Fruit fly (Drosophila melanogaster) whole organism, embryonic: Measurements from ENCODE around the gene PIG-T.

ENCODE experiments used
- Ada2b ChIP-seq: fragments of 200-800 bp; sonication (Bioruptor generic); IDR thresholded peaks from 2 replicates; pipeline ENCODE4 v1.3.6; 2022; ENCODE audit warnings: missing biosample characterization, missing genetic modification characterization
- Aef1 ChIP-seq: fragments of 200-800 bp; sonication (Bioruptor generic); IDR thresholded peaks from 3 replicates; pipeline ENCODE4 v1.3.6; 2022; ENCODE audit warnings: missing biosample characterization, missing genetic modification characterization
- BEAF-32 ChIP-seq: fragments of 200-800 bp; sonication (Bioruptor generic); optimal IDR thresholded peaks from 3 replicates; lab custom pipeline; 2017; ENCODE audit warnings: missing biosample characterization, missing genetic modification characterization, mild to moderate bottlenecking, moderate library complexity, missing genetic modification reagents
- CG10274 ChIP-seq: fragments of 200-800 bp; sonication (Bioruptor generic); optimal IDR thresholded peaks from 3 replicates; lab custom pipeline; 2017; ENCODE audit warnings: missing biosample characterization, mild to moderate bottlenecking, missing genetic modification characterization
- CG12219 ChIP-seq: fragments of 200-800 bp; sonication (Bioruptor generic); optimal IDR thresholded peaks from 3 replicates; lab custom pipeline; 2018; ENCODE audit warnings: missing biosample characterization, mild to moderate bottlenecking, missing genetic modification characterization
- CG14050 ChIP-seq: fragments of 200-800 bp; sonication (Bioruptor generic); IDR thresholded peaks from 3 replicates; pipeline ENCODE4 v1.3.6; 2022; ENCODE audit warnings: missing biosample characterization, missing genetic modification characterization
- CG15011 ChIP-seq: fragments of 200-800 bp; sonication (Bioruptor generic); optimal IDR thresholded peaks from 3 replicates; lab custom pipeline; 2018; ENCODE audit warnings: missing biosample characterization, mild to moderate bottlenecking, missing genetic modification characterization
- CG16815 ChIP-seq: fragments of 200-800 bp; sonication (Bioruptor generic); optimal IDR thresholded peaks from 3 replicates; lab custom pipeline; 2017; ENCODE audit warnings: missing biosample characterization, mild to moderate bottlenecking, missing genetic modification characterization
- CG18619 ChIP-seq: fragments of 200-800 bp; sonication (Bioruptor generic); optimal IDR thresholded peaks from 3 replicates; lab custom pipeline; 2017; ENCODE audit warnings: missing biosample characterization, mild to moderate bottlenecking, missing genetic modification characterization
- CG30020 ChIP-seq: fragments of 200-800 bp; optimal IDR thresholded peaks from 2 replicates; lab custom pipeline; 2019; ENCODE audit warnings: missing biosample characterization, mild to moderate bottlenecking, missing genetic modification characterization, moderate library complexity
- CG32532 ChIP-seq: fragments of 200-800 bp; sonication (Bioruptor generic); IDR thresholded peaks from 2 replicates; pipeline ENCODE4 v1.3.6; 2022; ENCODE audit warnings: missing biosample characterization, missing genetic modification characterization
- CG3281 ChIP-seq: fragments of 200-800 bp; sonication (Bioruptor generic); optimal IDR thresholded peaks from 3 replicates; lab custom pipeline; 2017; ENCODE audit warnings: missing biosample characterization, mild to moderate bottlenecking, missing genetic modification characterization
- CG33213 ChIP-seq: fragments of 200-800 bp; sonication (Bioruptor generic); optimal IDR thresholded peaks from 3 replicates; lab custom pipeline; 2016; ENCODE audit warnings: missing biosample characterization, missing genetic modification characterization
- CG33557 ChIP-seq: fragments of 200-800 bp; sonication (Bioruptor generic); optimal IDR thresholded peaks from 2 replicates; lab custom pipeline; 2019; ENCODE audit warnings: missing biosample characterization, mild to moderate bottlenecking, missing genetic modification characterization, moderate library complexity
- CG4328 ChIP-seq: fragments of 200-800 bp; sonication (Bioruptor generic); optimal IDR thresholded peaks from 3 replicates; lab custom pipeline; 2017; ENCODE audit warnings: missing biosample characterization, missing genetic modification reagents, missing genetic modification characterization
- CG4424 ChIP-seq: fragments of 200-800 bp; sonication (Bioruptor generic); optimal IDR thresholded peaks from 3 replicates; lab custom pipeline; 2016; ENCODE audit warnings: missing biosample characterization, missing genetic modification characterization
- CG4707 ChIP-seq: fragments of 200-800 bp; sonication (Bioruptor generic); optimal IDR thresholded peaks from 2 replicates; lab custom pipeline; 2018; ENCODE audit warnings: missing biosample characterization, mild to moderate bottlenecking, missing genetic modification characterization, moderate library complexity
- CG5180 ChIP-seq: fragments of 200-800 bp; sonication (Bioruptor generic); optimal IDR thresholded peaks from 3 replicates; lab custom pipeline; 2017; ENCODE audit warnings: missing biosample characterization, missing genetic modification characterization, mild to moderate bottlenecking, moderate library complexity, missing genetic modification reagents
- CG6683 ChIP-seq: fragments of 200-800 bp; sonication (Bioruptor generic); optimal IDR thresholded peaks from 2 replicates; lab custom pipeline; 2017; ENCODE audit warnings: missing biosample characterization, mild to moderate bottlenecking, missing genetic modification characterization, missing genetic modification reagents
- CG7372 ChIP-seq: fragments of 200-800 bp; sonication (Bioruptor generic); IDR thresholded peaks from 2 replicates; pipeline ENCODE4 v1.3.6; 2022; ENCODE audit warnings: missing biosample characterization, missing genetic modification characterization
- CG7556 ChIP-seq: fragments of 200-800 bp; sonication (Bioruptor generic); optimal IDR thresholded peaks from 2 replicates; lab custom pipeline; 2017; ENCODE audit warnings: missing biosample characterization, mild to moderate bottlenecking, missing genetic modification characterization
- CHES-1-like ChIP-seq: fragments of 200-800 bp; sonication (Bioruptor generic); optimal IDR thresholded peaks from 2 replicates; lab custom pipeline; 2016; ENCODE audit warnings: missing biosample characterization, missing genetic modification characterization
- Camta ChIP-seq: fragments of 200-800 bp; sonication (Bioruptor generic); optimal IDR thresholded peaks from 2 replicates; lab custom pipeline; 2016; ENCODE audit warnings: missing biosample characterization, missing genetic modification characterization
- E2f2 ChIP-seq: fragments of 200-800 bp; sonication (Bioruptor generic); IDR thresholded peaks from 2 replicates; pipeline ENCODE4 v1.3.6; 2022; ENCODE audit warnings: missing biosample characterization, missing genetic modification characterization
- ERR ChIP-seq: fragments of 200-800 bp; sonication (Bioruptor generic); optimal IDR thresholded peaks from 2 replicates; lab custom pipeline; 2016; ENCODE audit warnings: missing biosample characterization, missing genetic modification characterization
- Ets65A ChIP-seq: fragments of 200-800 bp; sonication (Bioruptor generic); peaks from one replicate; lab custom pipeline; 2016; ENCODE audit warnings: missing biosample characterization, missing genetic modification characterization
- HLH3B ChIP-seq: fragments of 200-800 bp; sonication (Bioruptor generic); IDR thresholded peaks from 2 replicates; pipeline ENCODE4 v1.3.6; 2022; ENCODE audit warnings: missing biosample characterization, missing genetic modification characterization
- HmgD ChIP-seq: fragments of 200-800 bp; sonication (Bioruptor generic); optimal IDR thresholded peaks from 3 replicates; lab custom pipeline; 2016; ENCODE audit warnings: missing biosample characterization, missing genetic modification characterization
- Hmx ChIP-seq: fragments of 200-800 bp; sonication (Bioruptor generic); optimal IDR thresholded peaks from 2 replicates; lab custom pipeline; 2016; ENCODE audit warnings: missing biosample characterization, missing genetic modification characterization
- Hr51 ChIP-seq, 2 experiments: fragments of 200-800 bp; sonication (Bioruptor generic); optimal IDR thresholded peaks; 2 replicates in 1 of 2; 3 replicates in 1 of 2; lab custom pipeline; 2016 to 2018; ENCODE audit warnings: missing biosample characterization in 2 of 2, missing genetic modification characterization in 2 of 2, mild to moderate bottlenecking in 1 of 2, moderate library complexity in 1 of 2
- NFAT ChIP-seq: fragments of 200-800 bp; sonication (Bioruptor generic); IDR thresholded peaks from 2 replicates; pipeline ENCODE4 v1.3.6; 2022; ENCODE audit warnings: missing biosample characterization, missing genetic modification characterization
- al ChIP-seq: fragments of 200-800 bp; sonication (Bioruptor generic); IDR thresholded peaks from 2 replicates; pipeline ENCODE4 v1.3.6; 2022; ENCODE audit warnings: missing biosample characterization, missing genetic modification characterization
- ap ChIP-seq: fragments of 200-800 bp; sonication (Bioruptor generic); IDR thresholded peaks from 2 replicates; pipeline ENCODE4 v1.3.6; 2022; ENCODE audit warnings: missing biosample characterization, missing genetic modification characterization
- bbx ChIP-seq: fragments of 200-800 bp; sonication (Bioruptor generic); IDR thresholded peaks from 2 replicates; pipeline ENCODE4 v1.3.6; 2022; ENCODE audit warnings: missing biosample characterization, missing genetic modification characterization; ENCODE audit not compliant: partially characterized antibody
- cg ChIP-seq: fragments of 200-800 bp; sonication (Bioruptor generic); optimal IDR thresholded peaks from 3 replicates; lab custom pipeline; 2019; ENCODE audit warnings: missing biosample characterization, mild to moderate bottlenecking, missing genetic modification characterization, moderate library complexity
- corto ChIP-seq: fragments of 200-800 bp; sonication (Bioruptor generic); optimal IDR thresholded peaks from 2 replicates; lab custom pipeline; 2016; ENCODE audit warnings: missing biosample characterization, mild to moderate bottlenecking, missing genetic modification characterization, moderate library complexity
- danr ChIP-seq: fragments of 200-800 bp; sonication (Bioruptor generic); IDR thresholded peaks from 2 replicates; pipeline ENCODE4 v1.3.6; 2022; ENCODE audit warnings: missing biosample characterization, missing genetic modification characterization
- dati ChIP-seq: fragments of 200-800 bp; sonication (Bioruptor generic); IDR thresholded peaks from 2 replicates; pipeline ENCODE4 v1.3.6; 2022; ENCODE audit warnings: missing biosample characterization, missing genetic modification characterization
- gcm ChIP-seq: fragments of 200-800 bp; sonication (Bioruptor generic); optimal IDR thresholded peaks from 2 replicates; lab custom pipeline; 2019; ENCODE audit warnings: missing biosample characterization, mild to moderate bottlenecking, missing genetic modification characterization, moderate library complexity
- grau ChIP-seq: fragments of 200-800 bp; optimal IDR thresholded peaks from 3 replicates; lab custom pipeline; 2019; ENCODE audit warnings: missing biosample characterization, mild to moderate bottlenecking, missing genetic modification characterization, moderate library complexity
- gro ChIP-seq: fragments of 200-800 bp; sonication (Bioruptor generic); optimal IDR thresholded peaks from 2 replicates; lab custom pipeline; 2016; ENCODE audit warnings: missing biosample characterization, missing genetic modification characterization
- ind ChIP-seq: fragments of 200-800 bp; sonication (Bioruptor generic); optimal IDR thresholded peaks from 3 replicates; lab custom pipeline; 2016; ENCODE audit warnings: missing biosample characterization, missing genetic modification characterization
- kni ChIP-seq: fragments of 200-800 bp; sonication (Bioruptor generic); optimal IDR thresholded peaks from 3 replicates; lab custom pipeline; 2017; ENCODE audit warnings: mild to moderate bottlenecking, missing biosample characterization, missing genetic modification reagents, missing genetic modification characterization
- lilli ChIP-seq: fragments of 200-800 bp; sonication (Bioruptor generic); optimal IDR thresholded peaks from 3 replicates; lab custom pipeline; 2016; ENCODE audit warnings: missing biosample characterization, missing genetic modification characterization
- mam ChIP-seq: fragments of 200-800 bp; sonication (Bioruptor generic); optimal IDR thresholded peaks from 3 replicates; lab custom pipeline; 2016; ENCODE audit warnings: missing biosample characterization, missing genetic modification characterization
- onecut ChIP-seq: fragments of 200-800 bp; sonication (Bioruptor generic); IDR thresholded peaks from 2 replicates; pipeline ENCODE4 v1.3.6; 2022; ENCODE audit warnings: missing biosample characterization, missing genetic modification characterization
- sr ChIP-seq: fragments of 200-800 bp; sonication (Bioruptor generic); IDR thresholded peaks from 3 replicates; pipeline ENCODE4 v1.3.6; 2022; ENCODE audit warnings: missing biosample characterization, missing genetic modification characterization
- sug ChIP-seq: fragments of 200-800 bp; optimal IDR thresholded peaks from 2 replicates; lab custom pipeline; 2019; ENCODE audit warnings: missing biosample characterization, mild to moderate bottlenecking, missing genetic modification characterization, moderate library complexity
- tio ChIP-seq: fragments of 200-800 bp; sonication (Bioruptor generic); optimal IDR thresholded peaks from 2 replicates; lab custom pipeline; 2017; ENCODE audit warnings: missing biosample characterization, missing genetic modification characterization, inconsistent platforms
- tx ChIP-seq: fragments of 200-800 bp; sonication (Bioruptor generic); optimal IDR thresholded peaks from 2 replicates; lab custom pipeline; 2016; ENCODE audit warnings: missing biosample characterization, missing genetic modification characterization
- usp ChIP-seq: fragments of >200 bp; optimal IDR thresholded peaks from 2 replicates; lab custom pipeline; 2017; ENCODE audit warnings: missing biosample characterization, missing genetic modification characterization

PIG-T gene

dm6 chrX:8455019-8455555, 48.0 kb upstream of the PIG-T start, which contains the start of gene org-1 (continued):
- peak; percentile 93 for TF ChIP-seq gcm
- peak; percentile 95 for TF ChIP-seq CG12219 (GFP tag; lab: Kevin White, UChicago)
- peak; percentile 86 for TF ChIP-seq CG15011 (GFP tag; lab: Kevin White, UChicago)
- peak; percentile 100 for TF ChIP-seq grau (tag; lab: Kevin White, UChicago)
- peak; percentile 95 for TF ChIP-seq CG16815 (GFP tag; lab: Kevin White, UChicago)
- TF ChIP-seq CG32532 (GFP tag; lab: Robert Waterston, UW): peak; percentile 96
- no peak for TF ChIP-seq corto (GFP tag; lab: Kevin White, UChicago)
- peak; percentile 65 for TF ChIP-seq CHES-1-like (GFP tag; lab: Kevin White, UChicago)
- no peak for TF ChIP-seq usp (GFP tag; lab: Kevin White, UChicago)
- TF ChIP-seq BEAF-32 (GFP tag; lab: Kevin White, UChicago): no peak
- TF ChIP-seq al (GFP tag; lab: Robert Waterston, UW): peak; percentile 92
- peak; percentile 92 for TF ChIP-seq tio (GFP tag; lab: Kevin White, UChicago)
- TF ChIP-seq CG30020 (tag; lab: Kevin White, UChicago): peak; percentile 77
- peak; percentile 98 for TF ChIP-seq Ada2b (GFP tag; lab: Robert Waterston, UW)
- peak; percentile 26 for TF ChIP-seq HmgD
- TF ChIP-seq mam (GFP tag; lab: Kevin White, UChicago): peak; percentile 85
- peak; percentile 82 for TF ChIP-seq kni (GFP tag; lab: Kevin White, UChicago)
- TF ChIP-seq CG10274 (GFP tag; lab: Kevin White, UChicago): peak; percentile 99
- TF ChIP-seq CG7556 (GFP tag; lab: Kevin White, UChicago): peak; percentile 90
- peak; percentile 88 for TF ChIP-seq CG3281 (GFP tag; lab: Kevin White, UChicago)
- TF ChIP-seq Camta: peak; percentile 88
- TF ChIP-seq sr (GFP tag; lab: Robert Waterston, UW): peak; percentile 74; the same call in 2 of the 3 replicates
- TF ChIP-seq tx (GFP tag; lab: Kevin White, UChicago): peak; percentile 72
- TF ChIP-seq ap (GFP tag; lab: Robert Waterston, UW): peak; percentile 97
- TF ChIP-seq Hr51 (GFP tag; optimal IDR thresholded peaks at IDR 0.05; lab: Kevin White, UChicago): peak; percentile 79 to 92
- TF ChIP-seq CG5180 (GFP tag; lab: Kevin White, UChicago): peak; percentile 81
- peak; percentile 83 for TF ChIP-seq CG4707 (GFP tag; lab: Kevin White, UChicago)
- TF ChIP-seq CG18619: peak; percentile 88
- TF ChIP-seq CG4328 (GFP tag; lab: Kevin White, UChicago): peak; percentile 88
- peak; percentile 95 for TF ChIP-seq danr
- peak; percentile 91 for TF ChIP-seq NFAT
- TF ChIP-seq CG6683: peak; percentile 73
- peak; percentile 60 for TF ChIP-seq gro (GFP tag; lab: Kevin White, UChicago)
- TF ChIP-seq E2f2 (GFP tag; lab: Robert Waterston, UW): peak; percentile 80
- TF ChIP-seq ERR (GFP tag; lab: Kevin White, UChicago): peak; percentile 58
- peak; percentile 97 for TF ChIP-seq dati (GFP tag; lab: Robert Waterston, UW)
- peak; percentile 93 for TF ChIP-seq onecut (GFP tag; lab: Robert Waterston, UW)
- TF ChIP-seq CG14050 (GFP tag; lab: Robert Waterston, UW): peak; percentile 95
- TF ChIP-seq Ets65A (GFP tag; lab: Kevin White, UChicago): peak; percentile 98
- TF ChIP-seq cg (GFP tag; lab: Kevin White, UChicago): no peak
- TF ChIP-seq CG33557: peak; percentile 97
- TF ChIP-seq ind (GFP tag; lab: Kevin White, UChicago): peak; percentile 94
- no peak for TF ChIP-seq bbx
- peak; percentile 88 for TF ChIP-seq lilli (GFP tag; lab: Kevin White, UChicago)
- peak; percentile 87 for TF ChIP-seq sug (tag; lab: Kevin White, UChicago)
- peak; percentile 98 for TF ChIP-seq CG7372
- peak; percentile 64 for TF ChIP-seq CG33213
- peak; percentile 97 for TF ChIP-seq CG4424
- peak; percentile 97 for TF ChIP-seq Aef1
- TF ChIP-seq Hmx (GFP tag; lab: Kevin White, UChicago): peak; percentile 51
- TF ChIP-seq HLH3B (GFP tag; lab: Robert Waterston, UW): peak; percentile 98
